Worm (Caenorhabditis elegans) whole organism, L4 larva: ENCODE results near the gene atp-5.
A peak's percentile ranks its signal among the peaks of the same experiment; 100 is the strongest.

Experiments used
- D1046.2 ChIP-seq: fragments of 200-800 bp; sonication (Bioruptor generic); IDR thresholded peaks from 2 replicates; pipeline ENCODE4 v1.3.6; 2022; ENCODE audit warnings: missing genetic modification characterization, missing compliant biosample characterization
- F10B5.3 ChIP-seq: sonication (generic microtip); optimal IDR thresholded peaks from 2 replicates; lab custom pipeline; 2016; ENCODE audit warnings: mild to moderate bottlenecking, missing genetic modification characterization, missing compliant biosample characterization
- F26F4.8 ChIP-seq: fragments of 200-800 bp; sonication (Bioruptor generic); conservative IDR thresholded peaks from 2 replicates; pipeline ENCODE4 v1.3.6; 2022; ENCODE audit warnings: missing genetic modification characterization, missing compliant biosample characterization
- F37D6.2 ChIP-seq: sonication (generic microtip); optimal IDR thresholded peaks from 2 replicates; lab custom pipeline; 2016; ENCODE audit warnings: mild to moderate bottlenecking, missing genetic modification characterization, missing compliant biosample characterization
- F49E8.2 ChIP-seq: sonication (generic microtip); optimal IDR thresholded peaks from 2 replicates; lab custom pipeline; 2016; ENCODE audit warnings: missing compliant biosample characterization, mild to moderate bottlenecking, missing genetic modification characterization, borderline replicate concordance
- T26A8.4 ChIP-seq: fragments of 200-800 bp; sonication (Bioruptor generic); IDR thresholded peaks from 2 replicates; pipeline ENCODE4 v1.3.6; 2022; ENCODE audit warnings: missing genetic modification characterization, missing compliant biosample characterization
- aha-1 ChIP-seq: fragments of 150-350 bp; peaks from one replicate; lab custom pipeline; 2014; ENCODE audit warnings: missing biosample characterization, missing genetic modification characterization
- arid-1 ChIP-seq: fragments of 200-800 bp; sonication (Bioruptor generic); conservative IDR thresholded peaks from 2 replicates; pipeline ENCODE4 v1.3.6; 2022; ENCODE audit warnings: missing genetic modification reagents, missing genetic modification characterization, missing compliant biosample characterization
- ceh-20 ChIP-seq: fragments of 200-800 bp; sonication (Bioruptor generic); IDR thresholded peaks from 2 replicates; pipeline ENCODE4 v1.3.6; 2022; ENCODE audit warnings: missing genetic modification reagents, missing genetic modification characterization, missing compliant biosample characterization
- ceh-44 ChIP-seq: fragments of 200-800 bp; sonication (Bioruptor generic); IDR thresholded peaks from 2 replicates; pipeline ENCODE4 v1.3.6; 2022; ENCODE audit warnings: missing genetic modification reagents, missing genetic modification characterization, missing compliant biosample characterization
- ceh-62 ChIP-seq: sonication (generic microtip); optimal IDR thresholded peaks from 2 replicates; lab custom pipeline; 2017; ENCODE audit warnings: missing biosample characterization, missing genetic modification characterization
- ceh-82 ChIP-seq: sonication (generic microtip); optimal IDR thresholded peaks from 2 replicates; lab custom pipeline; 2017; ENCODE audit warnings: missing biosample characterization, missing genetic modification characterization
- ces-1 ChIP-seq: fragments of 150-350 bp; sonication (generic microtip); optimal IDR thresholded peaks from 4 replicates; lab custom pipeline; 2014; ENCODE audit warnings: missing biosample characterization, missing genetic modification reagents, missing genetic modification characterization
- daf-16 ChIP-seq, 3 experiments: sonication (generic microtip); optimal IDR thresholded peaks; 2 replicates each; lab custom pipeline; 2016 to 2017; ENCODE audit warnings: missing genetic modification characterization in 3 of 3, missing genetic modification reagents in 3 of 3, mild to moderate bottlenecking in 2 of 3, missing compliant biosample characterization in 2 of 3, missing biosample characterization in 1 of 3, moderate library complexity in 1 of 3
- daf-19 ChIP-seq: fragments of 200-800 bp; sonication (Bioruptor generic); conservative IDR thresholded peaks from 2 replicates; pipeline ENCODE4 v1.3.6; 2022; ENCODE audit warnings: missing genetic modification characterization, missing compliant biosample characterization
- dmd-6 ChIP-seq: fragments of 200-800 bp; sonication (Bioruptor generic); IDR thresholded peaks from 2 replicates; pipeline ENCODE4 v1.3.6; 2022; ENCODE audit warnings: missing genetic modification reagents, missing genetic modification characterization, missing compliant biosample characterization
- dpl-1 ChIP-seq: fragments of 150-350 bp; optimal IDR thresholded peaks from 2 replicates; lab custom pipeline; 2014; ENCODE audit warnings: missing biosample characterization, missing genetic modification reagents, missing genetic modification characterization
- duxl-1 ChIP-seq: sonication (generic microtip); optimal IDR thresholded peaks from 2 replicates; lab custom pipeline; 2016; ENCODE audit warnings: mild to moderate bottlenecking, missing genetic modification characterization, moderate library complexity, missing compliant biosample characterization; ENCODE audit not compliant: poor library complexity
- egl-43 ChIP-seq: fragments of 200-800 bp; sonication (Bioruptor generic); IDR thresholded peaks from 2 replicates; pipeline ENCODE4 v1.3.6; 2022; ENCODE audit warnings: missing genetic modification reagents, missing genetic modification characterization, missing compliant biosample characterization
- fkh-10 ChIP-seq: fragments of 150-350 bp; optimal IDR thresholded peaks from 2 replicates; lab custom pipeline; 2014; ENCODE audit warnings: missing biosample characterization, missing genetic modification reagents, missing genetic modification characterization
- fos-1 ChIP-seq: fragments of 150-350 bp; optimal IDR thresholded peaks from 2 replicates; lab custom pipeline; 2014; ENCODE audit warnings: missing biosample characterization, missing genetic modification characterization
- gei-8 ChIP-seq: fragments of 200-800 bp; sonication (Bioruptor generic); optimal IDR thresholded peaks from 2 replicates; lab custom pipeline; 2018; ENCODE audit warnings: mild to moderate bottlenecking, missing genetic modification characterization, missing compliant biosample characterization
- hif-1 ChIP-seq, 2 experiments: sonication (generic microtip); optimal IDR thresholded peaks; 2 replicates each; lab custom pipeline; 2016 to 2017; ENCODE audit warnings: missing compliant biosample characterization in 2 of 2, missing genetic modification characterization in 2 of 2, missing genetic modification reagents in 2 of 2, missing genotype in 2 of 2, mild to moderate bottlenecking in 1 of 2
- hlh-30 ChIP-seq: sonication (generic microtip); optimal IDR thresholded peaks from 2 replicates; lab custom pipeline; 2017; ENCODE audit warnings: antibody characterized with exemption, mild to moderate bottlenecking, missing genetic modification characterization, missing compliant biosample characterization; ENCODE audit not compliant: insufficient read depth
- hmg-1.1 ChIP-seq: fragments of 200-800 bp; sonication (Bioruptor generic); IDR thresholded peaks from 2 replicates; pipeline ENCODE4 v1.3.6; 2022; ENCODE audit warnings: missing genetic modification reagents, missing genetic modification characterization, missing compliant biosample characterization
- lin-1 ChIP-seq: fragments of 200-800 bp; sonication (Bioruptor generic); IDR thresholded peaks from 2 replicates; pipeline ENCODE4 v1.3.6; 2022; ENCODE audit warnings: missing genetic modification reagents, missing genetic modification characterization, missing compliant biosample characterization
- lin-38 ChIP-seq: fragments of 200-800 bp; sonication (Bioruptor generic); IDR thresholded peaks from 2 replicates; pipeline ENCODE4 v1.3.6; 2022; ENCODE audit warnings: missing genetic modification reagents, missing genetic modification characterization, missing compliant biosample characterization
- lin-39 ChIP-seq: fragments of 150-350 bp; optimal IDR thresholded peaks from 2 replicates; lab custom pipeline; 2014; ENCODE audit warnings: missing biosample characterization, missing genetic modification reagents, missing genetic modification characterization
- lir-3 ChIP-seq: sonication (generic microtip); optimal IDR thresholded peaks from 2 replicates; lab custom pipeline; 2016; ENCODE audit warnings: mild to moderate bottlenecking, missing genetic modification characterization, missing compliant biosample characterization
- lsy-2 ChIP-seq, 2 experiments: fragments of 150-350 bp in 1 of 2; sonication (generic microtip) in 1 of 2; optimal IDR thresholded peaks; 2 replicates each; lab custom pipeline; 2014 to 2017; ENCODE audit warnings: missing biosample characterization in 2 of 2, missing genetic modification characterization in 2 of 2
- madf-9 ChIP-seq: fragments of 200-800 bp; sonication (Bioruptor generic); conservative IDR thresholded peaks from 2 replicates; pipeline ENCODE4 v1.3.6; 2022; ENCODE audit warnings: missing genetic modification reagents, missing genetic modification characterization, missing compliant biosample characterization
- mdl-1 ChIP-seq, 2 experiments: fragments of 150-350 bp in 1 of 2; sonication (generic microtip) in 1 of 2; optimal IDR thresholded peaks; 2 replicates each; lab custom pipeline; 2014 to 2017; ENCODE audit warnings: missing biosample characterization in 2 of 2, missing genetic modification characterization in 2 of 2
- mep-1 ChIP-seq: fragments of 150-350 bp; sonication (generic microtip); optimal IDR thresholded peaks from 3 replicates; lab custom pipeline; 2014; ENCODE audit warnings: missing biosample characterization, missing genetic modification characterization
- mes-2 ChIP-seq: sonication (generic microtip); optimal IDR thresholded peaks from 2 replicates; lab custom pipeline; 2016; ENCODE audit warnings: missing genotype, mild to moderate bottlenecking, missing genetic modification characterization, missing compliant biosample characterization; ENCODE audit not compliant: poor library complexity, severe bottlenecking
- mxl-3 ChIP-seq: fragments of 200-800 bp; sonication (Bioruptor generic); optimal IDR thresholded peaks from 2 replicates; lab custom pipeline; 2018; ENCODE audit warnings: mild to moderate bottlenecking, missing genetic modification characterization, missing compliant biosample characterization
- nhr-102 ChIP-seq: sonication (generic microtip); optimal IDR thresholded peaks from 2 replicates; lab custom pipeline; 2016; ENCODE audit warnings: mild to moderate bottlenecking, missing genetic modification characterization, moderate library complexity, missing compliant biosample characterization
- nhr-111 ChIP-seq: fragments of 200-800 bp; sonication (Bioruptor generic); optimal IDR thresholded peaks from 2 replicates; lab custom pipeline; 2018; ENCODE audit warnings: mild to moderate bottlenecking, missing genetic modification characterization, missing compliant biosample characterization
- nhr-237 ChIP-seq: sonication (generic microtip); optimal IDR thresholded peaks from 2 replicates; lab custom pipeline; 2017; ENCODE audit warnings: missing biosample characterization, missing genetic modification characterization
- nhr-41 ChIP-seq: fragments of 200-800 bp; sonication (Bioruptor generic); IDR thresholded peaks from 2 replicates; pipeline ENCODE4 v1.3.6; 2022; ENCODE audit warnings: missing genetic modification reagents, missing genetic modification characterization, missing compliant biosample characterization
- pha-4 ChIP-seq, 2 experiments: fragments of 150-350 bp in 1 of 2; fragments of 200-800 bp in 1 of 2; sonication (Bioruptor generic) in 1 of 2; IDR thresholded peaks in 1 of 2; optimal IDR thresholded peaks in 1 of 2; 2 replicates each; pipeline versions ENCODE4 v1.3.6 to Lab custom; 2014 to 2022; ENCODE audit warnings: missing genetic modification characterization in 2 of 2, missing genetic modification reagents in 2 of 2, missing biosample characterization in 1 of 2, missing compliant biosample characterization in 1 of 2
- saeg-2 ChIP-seq: fragments of 200-800 bp; sonication (Bioruptor generic); IDR thresholded peaks from 2 replicates; pipeline ENCODE4 v1.3.6; 2022; ENCODE audit warnings: missing genetic modification reagents, missing genetic modification characterization, missing compliant biosample characterization
- sdz-12 ChIP-seq: fragments of 200-800 bp; sonication (Bioruptor generic); optimal IDR thresholded peaks from 2 replicates; lab custom pipeline; 2018; ENCODE audit warnings: mild to moderate bottlenecking, missing genetic modification characterization, missing compliant biosample characterization
- snpc-4 ChIP-seq: fragments of 150-350 bp; optimal IDR thresholded peaks from 2 replicates; lab custom pipeline; 2014; ENCODE audit warnings: missing biosample characterization, missing genetic modification characterization
- spr-1 ChIP-seq: sonication (generic microtip); optimal IDR thresholded peaks from 2 replicates; lab custom pipeline; 2016; ENCODE audit warnings: mild to moderate bottlenecking, missing genetic modification characterization, missing compliant biosample characterization
- unc-130 ChIP-seq: sonication (generic microtip); optimal IDR thresholded peaks from 2 replicates; lab custom pipeline; 2016; ENCODE audit warnings: missing genetic modification reagents, missing genetic modification characterization, missing compliant biosample characterization
- vab-7 ChIP-seq: fragments of 200-800 bp; sonication (Bioruptor generic); IDR thresholded peaks from 2 replicates; pipeline ENCODE4 v1.3.6; 2022; ENCODE audit warnings: missing genetic modification reagents, missing genetic modification characterization, missing compliant biosample characterization
- zfp-2 ChIP-seq: sonication (generic microtip); optimal IDR thresholded peaks from 2 replicates; lab custom pipeline; 2016; ENCODE audit warnings: mild to moderate bottlenecking, missing genetic modification characterization, missing compliant biosample characterization
- zfp-3 ChIP-seq: fragments of 200-800 bp; sonication (Bioruptor generic); conservative IDR thresholded peaks from 2 replicates; pipeline ENCODE4 v1.3.6; 2022; ENCODE audit warnings: missing genetic modification reagents, missing genetic modification characterization, missing compliant biosample characterization
- ztf-7 ChIP-seq: fragments of 150-350 bp; optimal IDR thresholded peaks from 2 replicates; lab custom pipeline; 2014; ENCODE audit warnings: missing biosample characterization, missing genetic modification characterization

Gene atp-5

DNA sequence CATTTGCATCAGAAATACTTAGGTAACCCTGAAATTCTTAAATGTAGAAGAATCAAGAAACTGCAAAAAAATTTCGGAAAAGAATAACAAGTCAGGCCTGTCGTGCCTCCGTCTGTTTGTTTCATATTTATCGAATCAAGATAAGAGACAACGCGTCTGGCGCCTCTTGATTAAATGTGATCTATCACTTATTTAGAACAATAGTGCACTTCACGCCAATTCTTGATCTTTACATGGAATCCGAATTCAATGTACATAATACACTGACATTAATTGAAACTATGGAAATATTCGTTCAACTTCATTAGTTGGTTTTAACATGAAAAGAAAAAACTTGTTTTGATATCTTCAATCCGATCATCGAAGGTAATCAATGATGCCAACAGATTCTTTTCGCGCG, 1.2 kb downstream of the atp-5 start, which contains the start of gene mboa-2:
Gene mboa-2, minus strand, starts transcription at position 28 of the 400 bp plus-strand sequence.
- TF ChIP-seq aha-1 (tag; lab: Kevin White, UChicago): no peak
- no peak for TF ChIP-seq spr-1 (tag; lab: Kevin White, UChicago)
- TF ChIP-seq pha-4 (GFP tag; IDR thresholded peaks at IDR 0.05; lab: Robert Waterston, UW): no peak
- no peak for TF ChIP-seq pha-4 (tag; optimal IDR thresholded peaks at IDR 0.05; lab: Kevin White, UChicago)
- TF ChIP-seq daf-16 (GFP tag; optimal IDR thresholded peaks at IDR 0.05; lab: Kevin White, UChicago): peak in 1 of 2 experiments; percentile 79
- peak; percentile 76 for TF ChIP-seq daf-16 (tag; optimal IDR thresholded peaks at IDR 0.05; lab: Kevin White, UChicago)
- TF ChIP-seq sdz-12 (GFP tag; lab: Kevin White, UChicago): no peak
- TF ChIP-seq egl-43: no peak
- TF ChIP-seq saeg-2 (GFP tag; lab: Robert Waterston, UW): no peak
- TF ChIP-seq mes-2 (tag; lab: Kevin White, UChicago): peak; percentile 51
- no peak for TF ChIP-seq D1046.2 (GFP tag; lab: Robert Waterston, UW)
- no peak for TF ChIP-seq vab-7 (GFP tag; lab: Robert Waterston, UW)
- peak; percentile 66 for TF ChIP-seq mep-1 (tag; lab: Kevin White, UChicago)
- TF ChIP-seq F37D6.2 (tag; lab: Kevin White, UChicago): no peak
- no peak for TF ChIP-seq ztf-7 (tag; lab: Kevin White, UChicago)
- peak; percentile 14 for TF ChIP-seq gei-8
- peak; percentile 43; the same call in 1 of the 2 replicates for TF ChIP-seq zfp-3 (GFP tag; lab: Robert Waterston, UW)
- no peak for TF ChIP-seq madf-9 (GFP tag; lab: Robert Waterston, UW)
- TF ChIP-seq zfp-2 (tag; lab: Kevin White, UChicago): no peak
- no peak for TF ChIP-seq T26A8.4 (GFP tag; lab: Robert Waterston, UW)
- no peak for TF ChIP-seq F10B5.3 (tag; lab: Kevin White, UChicago)
- peak; percentile 52 for TF ChIP-seq dmd-6 (GFP tag; lab: Robert Waterston, UW)
- no peak for TF ChIP-seq hif-1 (tag; optimal IDR thresholded peaks at IDR 0.05; lab: Kevin White, UChicago)
- no peak for TF ChIP-seq daf-19 (GFP tag; lab: Robert Waterston, UW)
- 0 out of 2 replicates have a peak, but pooled peaks have one; percentile 9 for TF ChIP-seq lin-1
- TF ChIP-seq hmg-1.1 (GFP tag; lab: Robert Waterston, UW): no peak
- no peak for TF ChIP-seq fkh-10 (GFP tag; lab: Kevin White, UChicago)
- no peak for TF ChIP-seq lin-39 (tag; lab: Kevin White, UChicago)
- TF ChIP-seq hlh-30 (tag; lab: Kevin White, UChicago): no peak
- TF ChIP-seq nhr-41 (GFP tag; lab: Robert Waterston, UW): no peak
- no peak for TF ChIP-seq ceh-62 (tag; lab: Kevin White, UChicago)
- TF ChIP-seq nhr-111 (GFP tag; lab: Kevin White, UChicago): no peak
- TF ChIP-seq lsy-2 (tag; optimal IDR thresholded peaks at IDR 0.05; lab: Kevin White, UChicago): peak in 1 of 2 experiments; percentile 63
- TF ChIP-seq dpl-1 (GFP tag; lab: Kevin White, UChicago): no peak
- no peak for TF ChIP-seq nhr-237 (tag; lab: Kevin White, UChicago)
- peak; percentile 59 for TF ChIP-seq lin-38 (GFP tag; lab: Robert Waterston, UW)
- no peak for TF ChIP-seq lir-3
- TF ChIP-seq fos-1 (tag; lab: Kevin White, UChicago): no peak
- 0 out of 2 replicates have a peak, but pooled peaks have one; percentile 16 for TF ChIP-seq ceh-20 (GFP tag; lab: Robert Waterston, UW)
- peak; percentile 72 for TF ChIP-seq duxl-1 (tag; lab: Kevin White, UChicago)
- TF ChIP-seq F49E8.2 (tag; lab: Kevin White, UChicago): no peak
- TF ChIP-seq ceh-82: no peak
- TF ChIP-seq unc-130: no peak
- TF ChIP-seq arid-1 (GFP tag; lab: Robert Waterston, UW): peak; percentile 31; the same call in 1 of the 2 replicates
- TF ChIP-seq nhr-102 (tag; lab: Kevin White, UChicago): peak; percentile 56
- TF ChIP-seq mdl-1 (tag; optimal IDR thresholded peaks at IDR 0.05; lab: Kevin White, UChicago): no peak
- TF ChIP-seq mxl-3 (GFP tag; lab: Kevin White, UChicago): no peak
- TF ChIP-seq F26F4.8 (GFP tag; lab: Robert Waterston, UW): no peak
- TF ChIP-seq snpc-4 (tag; lab: Kevin White, UChicago): no peak
- no peak for TF ChIP-seq ceh-44 (GFP tag; lab: Robert Waterston, UW)
- no peak for TF ChIP-seq ces-1 (GFP tag; lab: Kevin White, UChicago)
